Worm (Caenorhabditis elegans) whole organism, L4 larva: ENCODE measurements around the gene F57A10.2.
"Not testable (repeated sequence)": the region's sequence is repeated elsewhere in the genome, so short reads cannot be mapped to it uniquely, and the experiment has no call there.

Experiments
- F10B5.3 ChIP-seq: sonication (generic microtip); optimal IDR thresholded peaks from 2 replicates; lab custom pipeline; 2016; ENCODE audit warnings: mild to moderate bottlenecking, missing genetic modification characterization, missing compliant biosample characterization
- Y48G9A.11 ChIP-seq: fragments of 200-800 bp; sonication (Bioruptor generic); IDR thresholded peaks from 2 replicates; pipeline ENCODE4 v1.3.6; 2022; ENCODE audit warnings: missing genetic modification reagents, missing genetic modification characterization, missing compliant biosample characterization
- Y5F2A.4 ChIP-seq: fragments of 200-800 bp; sonication (Bioruptor generic); optimal IDR thresholded peaks from 2 replicates; lab custom pipeline; 2018; ENCODE audit warnings: mild to moderate bottlenecking, missing genetic modification characterization, missing compliant biosample characterization
- ZK337.2 ChIP-seq: fragments of 200-800 bp; sonication (Bioruptor generic); IDR thresholded peaks from 2 replicates; pipeline ENCODE4 v1.3.6; 2022; ENCODE audit warnings: missing genetic modification reagents, missing genetic modification characterization, missing compliant biosample characterization
- ZK546.5 ChIP-seq, 2 experiments: sonication (generic microtip); optimal IDR thresholded peaks; 2 replicates each; lab custom pipeline; 2017; ENCODE audit warnings: missing biosample characterization in 2 of 2, missing genetic modification characterization in 2 of 2
- aha-1 ChIP-seq: fragments of 150-350 bp; peaks from one replicate; lab custom pipeline; 2014; ENCODE audit warnings: missing biosample characterization, missing genetic modification characterization
- arid-1 ChIP-seq: fragments of 200-800 bp; sonication (Bioruptor generic); conservative IDR thresholded peaks from 2 replicates; pipeline ENCODE4 v1.3.6; 2022; ENCODE audit warnings: missing genetic modification reagents, missing genetic modification characterization, missing compliant biosample characterization
- ceh-20 ChIP-seq: fragments of 200-800 bp; sonication (Bioruptor generic); IDR thresholded peaks from 2 replicates; pipeline ENCODE4 v1.3.6; 2022; ENCODE audit warnings: missing genetic modification reagents, missing genetic modification characterization, missing compliant biosample characterization
- ceh-28 ChIP-seq: fragments of 150-350 bp; optimal IDR thresholded peaks from 2 replicates; lab custom pipeline; 2014; ENCODE audit warnings: missing biosample characterization, missing genetic modification reagents, missing genetic modification characterization
- ceh-62 ChIP-seq: sonication (generic microtip); optimal IDR thresholded peaks from 2 replicates; lab custom pipeline; 2017; ENCODE audit warnings: missing biosample characterization, missing genetic modification characterization
- ceh-82 ChIP-seq: sonication (generic microtip); optimal IDR thresholded peaks from 2 replicates; lab custom pipeline; 2017; ENCODE audit warnings: missing biosample characterization, missing genetic modification characterization
- ces-1 ChIP-seq: fragments of 150-350 bp; sonication (generic microtip); optimal IDR thresholded peaks from 4 replicates; lab custom pipeline; 2014; ENCODE audit warnings: missing biosample characterization, missing genetic modification reagents, missing genetic modification characterization
- daf-12 ChIP-seq: fragments of 150-350 bp; optimal IDR thresholded peaks from 2 replicates; lab custom pipeline; 2014; ENCODE audit warnings: missing biosample characterization, missing genetic modification reagents, missing genetic modification characterization
- daf-8 ChIP-seq: fragments of 200-800 bp; sonication (Bioruptor generic); IDR thresholded peaks from 2 replicates; pipeline ENCODE4 v1.3.6; 2022; ENCODE audit warnings: missing genetic modification characterization, missing compliant biosample characterization
- dmd-9 ChIP-seq: fragments of 200-800 bp; sonication (Bioruptor generic); IDR thresholded peaks from 2 replicates; pipeline ENCODE4 v1.3.6; 2022; ENCODE audit warnings: missing genetic modification reagents, missing genetic modification characterization, missing compliant biosample characterization
- egl-27 ChIP-seq: sonication (generic microtip); optimal IDR thresholded peaks from 3 replicates; lab custom pipeline; 2017; ENCODE audit warnings: missing biosample characterization, missing genetic modification reagents, missing genetic modification characterization
- hif-1 ChIP-seq, 2 experiments: sonication (generic microtip); optimal IDR thresholded peaks; 2 replicates each; lab custom pipeline; 2016 to 2017; ENCODE audit warnings: missing compliant biosample characterization in 2 of 2, missing genetic modification characterization in 2 of 2, missing genetic modification reagents in 2 of 2, missing genotype in 2 of 2, mild to moderate bottlenecking in 1 of 2
- madf-9 ChIP-seq: fragments of 200-800 bp; sonication (Bioruptor generic); conservative IDR thresholded peaks from 2 replicates; pipeline ENCODE4 v1.3.6; 2022; ENCODE audit warnings: missing genetic modification reagents, missing genetic modification characterization, missing compliant biosample characterization
- mdt-29 ChIP-seq: fragments of 200-800 bp; sonication (Bioruptor generic); IDR thresholded peaks from 2 replicates; pipeline ENCODE4 v1.3.6; 2022; ENCODE audit warnings: missing genetic modification reagents, missing genetic modification characterization, missing compliant biosample characterization
- mep-1 ChIP-seq: fragments of 150-350 bp; sonication (generic microtip); optimal IDR thresholded peaks from 3 replicates; lab custom pipeline; 2014; ENCODE audit warnings: missing biosample characterization, missing genetic modification characterization
- mxl-2 ChIP-seq: fragments of 200-800 bp; sonication (Bioruptor generic); conservative IDR thresholded peaks from 2 replicates; pipeline ENCODE4 v1.3.6; 2022; ENCODE audit warnings: missing genetic modification reagents, missing genetic modification characterization, missing compliant biosample characterization
- nhr-11 ChIP-seq: fragments of 150-350 bp; optimal IDR thresholded peaks from 2 replicates; lab custom pipeline; 2014; ENCODE audit warnings: missing biosample characterization, missing genetic modification characterization
- nhr-28 ChIP-seq: fragments of 150-350 bp; optimal IDR thresholded peaks from 2 replicates; lab custom pipeline; 2014; ENCODE audit warnings: missing biosample characterization, missing genetic modification characterization
- nhr-48 ChIP-seq: sonication (generic microtip); optimal IDR thresholded peaks from 2 replicates; lab custom pipeline; 2016; ENCODE audit warnings: mild to moderate bottlenecking, missing genetic modification characterization, missing compliant biosample characterization
- nhr-76 ChIP-seq: fragments of 150-350 bp; optimal IDR thresholded peaks from 2 replicates; lab custom pipeline; 2014; ENCODE audit warnings: missing biosample characterization, missing genetic modification characterization
- pha-4 ChIP-seq, 2 experiments: fragments of 150-350 bp in 1 of 2; fragments of 200-800 bp in 1 of 2; sonication (Bioruptor generic) in 1 of 2; IDR thresholded peaks in 1 of 2; optimal IDR thresholded peaks in 1 of 2; 2 replicates each; pipeline versions ENCODE4 v1.3.6 to Lab custom; 2014 to 2022; ENCODE audit warnings: missing genetic modification characterization in 2 of 2, missing genetic modification reagents in 2 of 2, missing biosample characterization in 1 of 2, missing compliant biosample characterization in 1 of 2
- pqm-1 ChIP-seq: sonication (generic microtip); optimal IDR thresholded peaks from 2 replicates; lab custom pipeline; 2017; ENCODE audit warnings: missing biosample characterization, missing genetic modification characterization
- saeg-2 ChIP-seq: fragments of 200-800 bp; sonication (Bioruptor generic); IDR thresholded peaks from 2 replicates; pipeline ENCODE4 v1.3.6; 2022; ENCODE audit warnings: missing genetic modification reagents, missing genetic modification characterization, missing compliant biosample characterization
- set-16 ChIP-seq: fragments of 200-800 bp; sonication (Bioruptor generic); IDR thresholded peaks from 2 replicates; pipeline ENCODE4 v1.3.6; 2022; ENCODE audit warnings: missing genetic modification reagents, missing genetic modification characterization, missing compliant biosample characterization
- snpc-1.2 ChIP-seq: fragments of 200-800 bp; sonication (Bioruptor generic); IDR thresholded peaks from 2 replicates; pipeline ENCODE4 v1.3.6; 2022; ENCODE audit warnings: missing genetic modification reagents, missing genetic modification characterization, missing compliant biosample characterization
- spr-3 ChIP-seq: fragments of 200-800 bp; sonication (Bioruptor generic); optimal IDR thresholded peaks from 2 replicates; lab custom pipeline; 2018; ENCODE audit warnings: mild to moderate bottlenecking, missing genetic modification characterization, missing compliant biosample characterization
- unc-39 ChIP-seq: sonication (generic microtip); optimal IDR thresholded peaks from 2 replicates; lab custom pipeline; 2017; ENCODE audit warnings: missing biosample characterization, missing genetic modification characterization
- zip-11 ChIP-seq: fragments of 200-800 bp; sonication (Bioruptor generic); IDR thresholded peaks from 2 replicates; pipeline ENCODE4 v1.3.6; 2022; ENCODE audit warnings: missing genetic modification characterization, missing compliant biosample characterization

The F57A10.2 gene

DNA sequence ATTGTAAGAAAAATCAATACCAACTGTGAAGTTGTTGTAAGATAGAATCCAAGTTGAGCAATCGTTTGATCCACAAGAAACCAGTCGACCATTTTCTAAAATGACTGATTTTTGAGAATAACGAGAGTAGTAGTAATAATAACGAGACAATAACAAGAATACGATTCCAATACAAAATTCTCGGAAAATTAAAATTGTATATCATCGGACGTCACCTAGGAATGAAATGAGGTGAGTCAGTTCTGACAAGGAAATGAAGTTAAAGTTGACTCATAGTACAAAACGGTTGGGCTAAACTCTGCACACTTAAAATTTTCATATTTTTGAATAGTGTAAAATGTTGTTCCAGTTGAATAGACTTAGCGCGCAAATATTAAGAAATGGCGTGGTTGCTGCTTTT is 22.0 kb upstream of the F57A10.2 start, which contains the start of gene str-19:
Gene str-19, minus strand, starts transcription at position 101 of the 400 bp plus-strand sequence.
- TF ChIP-seq Y48G9A.11 (GFP tag; lab: Robert Waterston, UW); nhr-11; ZK546.5 (tag; optimal IDR thresholded peaks at IDR 0.05; lab: Kevin White, UChicago): not testable (repeated sequence)

DNA sequence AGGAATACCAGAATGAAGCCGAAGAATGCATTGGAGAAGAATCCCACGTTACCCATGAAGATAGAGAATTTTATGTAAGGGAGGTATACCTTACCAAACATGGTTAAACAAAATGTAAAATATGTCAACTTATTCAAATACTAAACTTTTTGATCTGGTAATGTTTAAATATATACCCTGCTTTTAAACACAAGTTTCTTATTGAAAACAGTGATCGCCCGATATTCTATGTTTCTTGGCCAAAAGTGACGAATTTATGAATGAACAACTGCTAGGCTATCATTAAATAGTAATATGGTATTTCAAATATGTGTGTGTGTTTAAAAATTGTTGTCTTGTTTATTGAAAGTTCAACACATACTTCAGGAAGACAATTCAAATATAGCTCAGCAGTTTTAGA is 18.0 kb upstream of the F57A10.2 start, which contains the start of gene T23D5.8:
Gene T23D5.8, minus strand, starts transcription at position 101 of the 400 bp plus-strand sequence.
- not testable (repeated sequence) for TF ChIP-seq ceh-28 (tag; lab: Kevin White, UChicago); ces-1; nhr-28 (tag; lab: Kevin White, UChicago)

DNA sequence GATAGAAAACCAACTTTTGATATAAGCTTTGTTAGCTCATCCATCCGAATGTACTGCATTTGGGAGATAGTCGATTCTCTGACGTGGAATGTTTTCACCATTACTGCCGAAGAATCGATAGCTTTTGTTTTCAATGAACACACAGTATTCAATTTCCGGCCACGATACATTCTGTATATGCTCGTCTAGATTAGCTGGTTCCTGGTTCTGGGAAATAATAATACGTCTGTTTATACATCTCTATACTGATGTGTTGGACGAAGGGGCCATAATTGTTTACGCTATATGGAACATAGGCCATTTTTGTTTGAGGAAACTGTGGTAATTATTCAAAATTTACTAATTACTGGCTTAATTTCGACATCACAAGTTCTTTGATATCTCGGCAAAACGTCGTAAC is 16.2 kb upstream of the F57A10.2 start, which contains the start of gene str-6:
Gene str-6, minus strand, starts transcription at position 101 of the 400 bp plus-strand sequence.
- TF ChIP-seq snpc-1.2 (no peak), ZK337.2 (GFP tag; lab: Robert Waterston, UW) (no peak), ceh-62 (tag; lab: Kevin White, UChicago) (no peak), pqm-1 (no peak), spr-3 (GFP tag; lab: Kevin White, UChicago) (no peak)

DNA sequence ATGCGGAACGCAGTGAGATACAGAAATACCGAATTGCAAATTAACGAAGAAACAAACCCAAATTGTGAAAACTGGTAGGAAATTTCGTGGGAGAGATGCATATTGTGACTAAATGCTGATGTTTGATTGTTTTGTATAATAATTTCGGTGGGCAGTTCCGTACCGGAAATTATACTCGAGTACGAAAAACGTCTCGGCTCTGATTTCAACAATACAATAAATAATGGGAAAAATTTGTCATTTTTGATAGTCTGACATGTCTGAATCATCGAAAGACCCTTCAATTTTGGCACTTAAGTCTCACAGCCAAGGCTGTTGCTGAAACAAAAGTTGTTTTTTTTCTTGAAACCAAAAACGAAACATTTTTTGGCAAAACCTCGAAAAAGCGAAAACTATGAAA is 14.3 kb upstream of the F57A10.2 start, which contains the start of gene str-43:
Gene str-43, minus strand, starts transcription at position 101 of the 400 bp plus-strand sequence.
- TF ChIP-seq spr-3 (GFP tag; lab: Kevin White, UChicago), result no peak
- no peak for TF ChIP-seq zip-11 (GFP tag; lab: Robert Waterston, UW)
- TF ChIP-seq ceh-62 (tag; lab: Kevin White, UChicago), result no peak
- no peak for TF ChIP-seq saeg-2 (GFP tag; lab: Robert Waterston, UW)
- no peak for TF ChIP-seq Y5F2A.4 (GFP tag; lab: Kevin White, UChicago)
- TF ChIP-seq ceh-20 (GFP tag; lab: Robert Waterston, UW), result no peak
- no peak for TF ChIP-seq mxl-2 (GFP tag; lab: Robert Waterston, UW)
- TF ChIP-seq pha-4 (GFP tag; IDR thresholded peaks at IDR 0.05; lab: Robert Waterston, UW), result no peak
- no peak for TF ChIP-seq pha-4 (tag; optimal IDR thresholded peaks at IDR 0.05; lab: Kevin White, UChicago)
- TF ChIP-seq, all 104 proteins: peak for 0

DNA sequence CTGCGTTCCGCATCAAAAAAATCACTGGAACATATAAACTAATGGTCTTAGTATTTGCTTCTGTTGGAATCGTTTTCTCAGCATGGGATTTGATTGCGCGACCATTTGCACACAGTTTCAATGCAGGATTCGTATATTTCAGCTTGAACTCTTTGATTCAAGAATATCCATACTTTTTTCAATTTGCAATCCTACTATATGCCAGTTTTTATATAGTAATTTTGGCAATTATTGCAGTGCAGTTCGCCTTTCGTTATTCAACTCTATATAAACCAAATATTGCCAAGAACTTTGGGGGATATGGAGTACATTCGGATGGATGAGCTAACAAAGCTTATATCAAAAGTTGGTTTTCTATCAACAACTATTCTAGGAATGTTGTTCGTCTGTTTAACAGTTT is 13.4 kb upstream of the F57A10.2 start, which contains the start of gene str-5:
Gene str-5, plus strand, starts transcription at position 301 of the 400 bp plus-strand sequence.
- TF ChIP-seq mdt-29 (GFP tag; lab: Robert Waterston, UW); madf-9; pha-4 (GFP tag; IDR thresholded peaks at IDR 0.05; lab: Robert Waterston, UW); pha-4 (tag; optimal IDR thresholded peaks at IDR 0.05; lab: Kevin White, UChicago): not testable (repeated sequence)

DNA sequence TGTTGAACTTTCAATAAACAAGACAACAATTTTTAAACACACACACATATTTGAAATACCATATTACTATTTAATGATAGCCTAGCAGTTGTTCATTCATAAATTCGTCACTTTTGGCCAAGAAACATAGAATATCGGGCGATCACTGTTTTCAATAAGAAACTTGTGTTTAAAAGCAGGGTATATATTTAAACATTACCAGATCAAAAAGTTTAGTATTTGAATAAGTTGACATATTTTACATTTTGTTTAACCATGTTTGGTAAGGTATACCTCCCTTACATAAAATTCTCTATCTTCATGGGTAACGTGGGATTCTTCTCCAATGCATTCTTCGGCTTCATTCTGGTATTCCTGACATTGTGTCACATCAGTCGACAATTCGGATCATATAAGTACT is 11.6 kb upstream of the F57A10.2 start, which contains the start of gene str-8:
Gene str-8, plus strand, starts transcription at position 301 of the 400 bp plus-strand sequence.
- TF ChIP-seq ceh-82 (tag; lab: Kevin White, UChicago); ceh-62 (tag; lab: Kevin White, UChicago); arid-1 (GFP tag; lab: Robert Waterston, UW): not testable (repeated sequence)

DNA sequence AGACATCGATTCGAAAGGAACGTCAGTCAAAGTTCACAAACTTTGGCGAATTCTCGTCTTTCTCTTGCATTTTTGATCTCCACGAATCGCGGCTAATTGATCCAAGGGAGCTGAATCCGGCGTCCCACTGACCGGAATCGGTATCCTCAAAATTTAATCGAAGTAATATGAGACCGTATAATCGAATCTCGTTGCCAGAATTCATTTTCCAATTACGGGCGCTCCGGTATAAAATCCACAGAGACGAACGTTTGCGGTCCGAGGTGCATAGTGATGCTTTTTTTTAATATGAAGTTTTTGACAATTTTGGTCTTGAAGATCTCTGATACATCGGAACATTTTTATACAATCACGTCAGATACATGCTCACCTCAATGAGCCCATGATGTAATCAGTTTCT is 8.7 kb upstream of the F57A10.2 start:
- TF ChIP-seq aha-1 (peak; percentile 92), mep-1 (no peak)

DNA sequence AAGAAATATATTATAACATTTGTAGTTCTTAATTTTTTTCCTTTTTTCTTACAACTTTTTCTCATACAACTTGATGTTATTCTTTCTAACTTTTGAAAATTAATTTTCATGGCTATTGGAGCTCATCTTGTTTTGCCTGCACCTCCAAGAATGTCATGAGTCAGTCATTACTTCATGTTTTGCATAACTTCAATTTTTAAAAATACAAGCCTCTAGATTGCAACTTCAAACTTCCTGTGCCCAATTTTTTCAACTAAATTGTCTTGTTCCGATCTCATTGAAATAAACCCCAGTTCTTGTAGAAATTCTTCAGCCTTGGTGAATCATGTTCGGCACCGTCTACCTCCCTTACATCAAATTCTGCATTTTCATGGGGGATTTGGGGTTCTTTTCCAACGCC is 7.9 kb upstream of the F57A10.2 start, which contains the start of gene str-9:
Gene str-9, plus strand, starts transcription at position 301 of the 400 bp plus-strand sequence.
- no peak for TF ChIP-seq nhr-76 (tag; lab: Kevin White, UChicago)
- TF ChIP-seq dmd-9 (GFP tag; lab: Robert Waterston, UW), result no peak
- no peak for TF ChIP-seq ZK337.2 (GFP tag; lab: Robert Waterston, UW)
- no peak for TF ChIP-seq daf-8 (GFP tag; lab: Robert Waterston, UW)
- TF ChIP-seq F10B5.3, result no peak
- no peak for TF ChIP-seq nhr-48 (tag; lab: Kevin White, UChicago)
- TF ChIP-seq daf-12 (tag; lab: Kevin White, UChicago), result no peak
- TF ChIP-seq set-16 (GFP tag; lab: Robert Waterston, UW), result no peak
- no peak for TF ChIP-seq ces-1
- TF ChIP-seq hif-1 (tag; optimal IDR thresholded peaks at IDR 0.05; lab: Kevin White, UChicago), result no peak
- TF ChIP-seq unc-39, result no peak
- no peak for TF ChIP-seq egl-27 (tag; lab: Kevin White, UChicago)
